ENCODE assay signal across 7 worm cellular contexts in the genomic region with DNA sequence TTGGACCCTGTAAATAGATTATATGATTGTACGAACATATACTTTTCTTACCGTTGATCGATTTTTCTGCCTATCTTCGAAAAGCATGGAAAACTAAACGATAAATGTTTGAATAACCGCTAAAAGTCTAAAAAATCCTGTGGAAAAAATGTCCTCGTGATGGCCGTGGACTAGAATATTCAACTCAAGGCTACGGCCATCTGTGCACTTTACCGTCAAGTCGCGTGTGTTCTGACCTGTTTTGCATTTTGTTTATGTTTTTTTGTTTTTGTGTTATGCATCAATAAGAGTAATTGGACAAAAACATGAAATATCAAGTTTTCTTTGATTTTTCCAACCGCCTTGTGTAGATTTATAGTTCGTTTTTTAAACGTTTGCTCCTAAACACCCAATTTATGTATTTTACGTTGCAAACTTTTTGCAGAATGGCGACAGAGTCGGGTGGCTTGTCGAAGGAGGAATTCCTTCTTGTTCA.
TF ChIP-seq lines count a peak whose summit lies in the region.

Gene hda-6, minus strand, starts transcription at position 172 of the 475 bp plus-strand sequence.
Gene F41H10.4, plus strand, starts transcription at position 425 of the 475 bp plus-strand sequence.

TF ChIP-seq in whole organism, L1 larva, 84 proteins besides CTCF, POLR2A, EP300 and RAD21 (continues in another document):
- peak; percentile 2 for TF ChIP-seq hpl-2 (GFP tag; optimal IDR thresholded peaks at IDR 0.05; lab: Kevin White, UChicago)
- TF ChIP-seq nhr-20 (tag; optimal IDR thresholded peaks at IDR 0.05; lab: Kevin White, UChicago), result peak; percentile 79
- no peak for TF ChIP-seq aha-1 (tag; optimal IDR thresholded peaks at IDR 0.05; lab: Kevin White, UChicago)
- peak; percentile 88 for TF ChIP-seq lin-14 (GFP tag; optimal IDR thresholded peaks at IDR 0.05; lab: Kevin White, UChicago)
- no peak for TF ChIP-seq unc-62 (GFP tag; optimal IDR thresholded peaks at IDR 0.05; lab: Kevin White, UChicago)
- TF ChIP-seq mef-2 (tag; optimal IDR thresholded peaks at IDR 0.05; lab: Kevin White, UChicago), result peak; percentile 15
- peak; percentile 86 for TF ChIP-seq irx-1 (tag; optimal IDR thresholded peaks at IDR 0.05; lab: Kevin White, UChicago)
- peak; percentile 85 for TF ChIP-seq dsc-1 (tag; optimal IDR thresholded peaks at IDR 0.05; lab: Kevin White, UChicago)
- TF ChIP-seq elt-3 (tag; optimal IDR thresholded peaks at IDR 0.05; lab: Kevin White, UChicago), result peak in 2 of 6 experiments; percentile 31 to 42
- no peak for TF ChIP-seq ceh-63 (GFP tag; optimal IDR thresholded peaks at IDR 0.05; lab: Kevin White, UChicago)
- peak; percentile 27 for TF ChIP-seq Y116A8C.19 (tag; optimal IDR thresholded peaks at IDR 0.05; lab: Kevin White, UChicago; ENCODE audit: borderline replicate concordance)

TF ChIP-seq in whole organism, L2 larva, 48 proteins besides CTCF, POLR2A, EP300 and RAD21 (continues in another document):
- peak; percentile 66 for TF ChIP-seq nhr-6 (tag; optimal IDR thresholded peaks at IDR 0.05; lab: Kevin White, UChicago)
- TF ChIP-seq lin-39 (tag; optimal IDR thresholded peaks at IDR 0.05; lab: Kevin White, UChicago), result no peak
- TF ChIP-seq unc-55 (GFP tag; optimal IDR thresholded peaks at IDR 0.05; lab: Kevin White, UChicago), result peak; percentile 75
- peak; percentile 80 for TF ChIP-seq gmeb-1 (tag; optimal IDR thresholded peaks at IDR 0.05; lab: Kevin White, UChicago)
- TF ChIP-seq nhr-21 (tag; optimal IDR thresholded peaks at IDR 0.05; lab: Kevin White, UChicago), result peak; percentile 55
- peak; percentile 13 for TF ChIP-seq R02D3.7 (tag; optimal IDR thresholded peaks at IDR 0.05; lab: Kevin White, UChicago)
- TF ChIP-seq lin-11 (tag; optimal IDR thresholded peaks at IDR 0.05; lab: Kevin White, UChicago), result peak; percentile 14
- peak; percentile 54 for TF ChIP-seq fos-1 (tag; optimal IDR thresholded peaks at IDR 0.05; lab: Kevin White, UChicago)
- peak; percentile 37 for TF ChIP-seq sem-4 (tag; optimal IDR thresholded peaks at IDR 0.05; lab: Kevin White, UChicago)
- no peak for TF ChIP-seq ztf-4 (tag; optimal IDR thresholded peaks at IDR 0.05; lab: Kevin White, UChicago)
- TF ChIP-seq mab-5 (tag; optimal IDR thresholded peaks at IDR 0.05; lab: Kevin White, UChicago), result peak; percentile 47
- peak; percentile 59 for TF ChIP-seq lin-13 (GFP tag; optimal IDR thresholded peaks at IDR 0.05; lab: Kevin White, UChicago)

TF ChIP-seq in whole organism, L3 larva, 47 proteins besides CTCF, POLR2A, EP300 and RAD21 (continues in another document):
- peak; percentile 73 for TF ChIP-seq egl-5 (tag; optimal IDR thresholded peaks at IDR 0.05; lab: Kevin White, UChicago)
- peak; percentile 97 for TF ChIP-seq nhr-25 (tag; optimal IDR thresholded peaks at IDR 0.05; lab: Kevin White, UChicago)
- no peak for TF ChIP-seq nhr-67 (tag; optimal IDR thresholded peaks at IDR 0.05; lab: Kevin White, UChicago)
- TF ChIP-seq daf-12 (tag; optimal IDR thresholded peaks at IDR 0.05; lab: Kevin White, UChicago), result no peak
- TF ChIP-seq nhr-23 (tag; optimal IDR thresholded peaks at IDR 0.05; lab: Kevin White, UChicago), result peak; percentile 75
- no peak for TF ChIP-seq mdl-1 (tag; optimal IDR thresholded peaks at IDR 0.05; lab: Kevin White, UChicago)
- TF ChIP-seq nhr-11 (tag; optimal IDR thresholded peaks at IDR 0.05; lab: Kevin White, UChicago), result no peak
- TF ChIP-seq lin-15B (tag; optimal IDR thresholded peaks at IDR 0.05; lab: Kevin White, UChicago), result peak; percentile 93
- peak; percentile 9 for TF ChIP-seq skn-1 (tag; optimal IDR thresholded peaks at IDR 0.05; lab: Kevin White, UChicago)
- TF ChIP-seq eor-1 (tag; optimal IDR thresholded peaks at IDR 0.05; lab: Kevin White, UChicago), result no peak
- TF ChIP-seq egl-27 (tag; optimal IDR thresholded peaks at IDR 0.05; lab: Kevin White, UChicago), result no peak
- no peak for TF ChIP-seq nhr-12 (tag; optimal IDR thresholded peaks at IDR 0.05; lab: Kevin White, UChicago)
- TF ChIP-seq nhr-43 (tag; optimal IDR thresholded peaks at IDR 0.05; lab: Kevin White, UChicago; ENCODE audit: poor library complexity, severe bottlenecking), result peak; percentile 85

TF ChIP-seq in whole organism, L4 larva, 104 proteins besides CTCF, POLR2A, EP300 and RAD21 (continues in another document):
- no peak for TF ChIP-seq saeg-2 (GFP tag; IDR thresholded peaks at IDR 0.05; lab: Robert Waterston, UW)
- TF ChIP-seq F10B5.3 (tag; optimal IDR thresholded peaks at IDR 0.05; lab: Kevin White, UChicago), result no peak
- no peak for TF ChIP-seq spr-3 (GFP tag; optimal IDR thresholded peaks at IDR 0.05; lab: Kevin White, UChicago)
- no peak for TF ChIP-seq nhr-11 (tag; optimal IDR thresholded peaks at IDR 0.05; lab: Kevin White, UChicago)
- no peak for TF ChIP-seq egl-43 (GFP tag; IDR thresholded peaks at IDR 0.05; lab: Robert Waterston, UW)
- TF ChIP-seq unc-39 (tag; optimal IDR thresholded peaks at IDR 0.05; lab: Kevin White, UChicago), result no peak
- no peak for TF ChIP-seq ceh-44 (GFP tag; IDR thresholded peaks at IDR 0.05; lab: Robert Waterston, UW)
- TF ChIP-seq cey-2 (tag; optimal IDR thresholded peaks at IDR 0.05; lab: Kevin White, UChicago; ENCODE audit: borderline replicate concordance, insufficient read depth), result no peak
- TF ChIP-seq zfp-2 (tag; optimal IDR thresholded peaks at IDR 0.05; lab: Kevin White, UChicago), result no peak
- TF ChIP-seq lin-39 (tag; optimal IDR thresholded peaks at IDR 0.05; lab: Kevin White, UChicago), result no peak
- TF ChIP-seq nhr-41 (GFP tag; IDR thresholded peaks at IDR 0.05; lab: Robert Waterston, UW), result no peak
- no peak for TF ChIP-seq F49E8.2 (tag; optimal IDR thresholded peaks at IDR 0.05; lab: Kevin White, UChicago; ENCODE audit: borderline replicate concordance)
- no peak for TF ChIP-seq fkh-10 (GFP tag; optimal IDR thresholded peaks at IDR 0.05; lab: Kevin White, UChicago)

TF ChIP-seq in whole organism, late embryonic, 69 proteins besides CTCF, POLR2A, EP300 and RAD21 (continues in another document):
- peak; percentile 69 for TF ChIP-seq ceh-2 (tag; optimal IDR thresholded peaks at IDR 0.05; lab: Kevin White, UChicago)
- peak; percentile 88 for TF ChIP-seq C08G9.2 (tag; optimal IDR thresholded peaks at IDR 0.05; lab: Kevin White, UChicago)
- peak; percentile 24 for TF ChIP-seq ref-2 (tag; optimal IDR thresholded peaks at IDR 0.05; lab: Kevin White, UChicago)
- no peak for TF ChIP-seq C38D4.7 (GFP tag; optimal IDR thresholded peaks at IDR 0.05; lab: Kevin White, UChicago)
- peak; percentile 37 for TF ChIP-seq elt-2 (tag; optimal IDR thresholded peaks at IDR 0.05; lab: Kevin White, UChicago)
- TF ChIP-seq ets-4 (tag; optimal IDR thresholded peaks at IDR 0.05; lab: Kevin White, UChicago), result peak; percentile 51
- TF ChIP-seq ceh-31 (tag; optimal IDR thresholded peaks at IDR 0.05; lab: Kevin White, UChicago), result peak; percentile 90
- peak; percentile 65 for TF ChIP-seq pax-1 (tag; optimal IDR thresholded peaks at IDR 0.05; lab: Kevin White, UChicago)
- no peak for TF ChIP-seq fkh-10 (GFP tag; optimal IDR thresholded peaks at IDR 0.05; lab: Kevin White, UChicago)
- TF ChIP-seq sdc-2 (tag; optimal IDR thresholded peaks at IDR 0.05; lab: Kevin White, UChicago), result no peak
- TF ChIP-seq nhr-232 (tag; optimal IDR thresholded peaks at IDR 0.05; lab: Kevin White, UChicago), result no peak
- TF ChIP-seq pros-1 (tag; optimal IDR thresholded peaks at IDR 0.05; lab: Kevin White, UChicago), result no peak
- peak; percentile 73 for TF ChIP-seq tbx-2 (tag; optimal IDR thresholded peaks at IDR 0.05; lab: Kevin White, UChicago)
- TF ChIP-seq ceh-6 (GFP tag; optimal IDR thresholded peaks at IDR 0.05; lab: Kevin White, UChicago), result no peak

TF ChIP-seq in whole organism, mixed stage, embryonic, 35 proteins besides CTCF, POLR2A, EP300 and RAD21:
- TF ChIP-seq lsy-2 (tag; optimal IDR thresholded peaks at IDR 0.05; lab: Kevin White, UChicago) (peak; percentile 61), mep-1 (tag; optimal IDR thresholded peaks at IDR 0.05; lab: Kevin White, UChicago) (peak; percentile 29), blmp-1 (tag; optimal IDR thresholded peaks at IDR 0.05; lab: Kevin White, UChicago) (no peak), mls-2 (tag; optimal IDR thresholded peaks at IDR 0.05; lab: Kevin White, UChicago) (no peak), lin-13 (tag; optimal IDR thresholded peaks at IDR 0.05; lab: Kevin White, UChicago) (peak; percentile 70), nhr-237 (tag; optimal IDR thresholded peaks at IDR 0.05; lab: Kevin White, UChicago) (peak; percentile 4)

TF ChIP-seq in whole organism, young adult, 124 proteins besides CTCF, POLR2A, EP300 and RAD21 (continues in another document):
- TF ChIP-seq B0336.3 (GFP tag; IDR thresholded peaks at IDR 0.05; lab: Robert Waterston, UW) (0 out of 2 replicates have a peak, but pooled peaks have one; percentile 31), T26A5.8 (tag; optimal IDR thresholded peaks at IDR 0.05; lab: Kevin White, UChicago) (no peak), unc-130 (GFP tag; optimal IDR thresholded peaks at IDR 0.05; lab: Kevin White, UChicago) (peak; percentile 55), C06A6.2 (GFP tag; conservative IDR thresholded peaks at IDR 0.05; lab: Robert Waterston, UW) (no peak), ceh-79 (tag; optimal IDR thresholded peaks at IDR 0.05; lab: Kevin White, UChicago) (no peak), nhr-27 (tag; optimal IDR thresholded peaks at IDR 0.05; lab: Kevin White, UChicago) (no peak), F33H1.4 (GFP tag; IDR thresholded peaks at IDR 0.05; lab: Robert Waterston, UW) (peak; percentile 44), Y79H2A.3 (GFP tag; conservative IDR thresholded peaks at IDR 0.05; lab: Robert Waterston, UW) (no peak), ztf-6 (GFP tag; IDR thresholded peaks at IDR 0.05; lab: Robert Waterston, UW) (no peak), ZK185.1 (tag; optimal IDR thresholded peaks at IDR 0.05; lab: Kevin White, UChicago; ENCODE audit: poor library complexity, severe bottlenecking) (peak; percentile 88), lin-54 (GFP tag; optimal IDR thresholded peaks at IDR 0.05; lab: Kevin White, UChicago) (peak; percentile 71), die-1 (tag; optimal IDR thresholded peaks at IDR 0.05; lab: Kevin White, UChicago) (no peak), F55B11.4 (tag; optimal IDR thresholded peaks at IDR 0.05; lab: Kevin White, UChicago; ENCODE audit: borderline replicate concordance, insufficient read depth) (no peak), F39B2.1 (GFP tag; IDR thresholded peaks at IDR 0.05; lab: Robert Waterston, UW) (no peak), ztf-26 (tag; optimal IDR thresholded peaks at IDR 0.05; lab: Kevin White, UChicago) (no peak), tbp1 (GFP tag; optimal IDR thresholded peaks at IDR 0.05; lab: Kevin White, UChicago) (peak; percentile 56), Y67H2A.10 (GFP tag; conservative IDR thresholded peaks at IDR 0.05; lab: Robert Waterston, UW) (no peak), athp-1 (tag; optimal IDR thresholded peaks at IDR 0.05; lab: Kevin White, UChicago) (peak; percentile 64), lsl-1 (GFP tag; optimal IDR thresholded peaks at IDR 0.05; lab: Kevin White, UChicago) (peak; percentile 54), ceh-58 (GFP tag; IDR thresholded peaks at IDR 0.05; lab: Robert Waterston, UW) (no peak), madf-3 (GFP tag; IDR thresholded peaks at IDR 0.05; lab: Robert Waterston, UW) (no peak), D2030.7 (GFP tag; IDR thresholded peaks at IDR 0.05; lab: Robert Waterston, UW) (no peak)
